Fruit fly (Drosophila melanogaster) whole organism: ENCODE results near the gene fok.

Source experiments
- CG8478 ChIP-seq: fragments of >200 bp; optimal IDR thresholded peaks from 2 replicates; lab custom pipeline; 2018; ENCODE audit warnings: inconsistent platforms
- Dll ChIP-seq: fragments of >200 bp; optimal IDR thresholded peaks from 2 replicates; lab custom pipeline; 2017
- EcR ChIP-seq, 2 experiments: fragments of >200 bp; optimal IDR thresholded peaks; 2 replicates each; lab custom pipeline; 2017; ENCODE audit warnings: missing biosample characterization in 2 of 2, missing genetic modification characterization in 2 of 2, missing genetic modification reagents in 2 of 2
- pan ChIP-seq: fragments of >200 bp; optimal IDR thresholded peaks from 2 replicates; lab custom pipeline; 2017
- psq ChIP-seq: fragments of >200 bp; optimal IDR thresholded peaks from 2 replicates; lab custom pipeline; 2017
- usp ChIP-seq: fragments of >200 bp; optimal IDR thresholded peaks from 2 replicates; lab custom pipeline; 2017; ENCODE audit warnings: missing biosample characterization, missing genetic modification characterization, mixed read lengths

fok gene

DNA sequence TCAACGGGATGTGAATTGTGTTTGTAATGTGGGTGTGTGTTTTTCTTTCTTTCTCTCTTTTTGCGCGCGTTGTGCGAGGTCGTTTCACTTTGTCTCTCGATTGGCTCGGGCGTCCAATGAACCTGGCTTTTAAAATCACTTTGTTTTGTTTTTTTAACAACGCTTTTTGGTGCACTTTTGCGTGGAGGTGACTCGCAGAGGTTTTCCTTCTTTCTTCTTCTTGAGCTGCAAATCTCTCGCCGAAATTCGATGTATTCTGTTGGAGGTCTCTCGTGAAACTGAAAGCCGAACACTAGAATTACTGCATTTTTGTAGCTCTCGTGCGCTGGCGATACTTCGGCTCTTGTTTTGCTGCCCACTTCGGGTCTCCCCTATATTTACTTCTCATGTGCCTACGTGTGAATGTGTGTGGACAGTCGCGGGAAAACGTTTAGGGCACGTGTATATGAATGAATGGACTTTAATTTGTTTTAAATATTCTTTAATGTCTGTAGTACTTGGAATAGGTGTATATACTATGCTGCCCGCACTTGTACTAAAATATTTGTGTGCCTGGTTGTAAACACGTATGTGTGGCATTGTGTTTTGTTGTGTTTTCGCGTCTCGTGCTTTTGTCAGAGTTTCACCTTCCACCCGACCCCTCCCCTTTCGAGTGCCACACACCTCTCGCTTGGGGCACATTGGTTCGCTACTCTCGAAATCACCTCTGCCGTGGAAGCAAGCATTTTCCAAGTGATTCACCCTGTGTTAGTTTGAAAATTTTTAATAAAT, at the start of gene fok:
Gene fok (minus strand): TSS at position 286 of the 771 bp plus-strand sequence.
- TF ChIP-seq psq (lab: Kevin White, UChicago) (no peak), usp (GFP tag; lab: Kevin White, UChicago) (no peak), CG8478 (lab: Kevin White, UChicago) (no peak), pan (lab: Kevin White, UChicago) (no peak), Dll (lab: Kevin White, UChicago) (no peak), EcR (GFP tag; optimal IDR thresholded peaks at IDR 0.05; lab: Kevin White, UChicago) (no peak)

DNA sequence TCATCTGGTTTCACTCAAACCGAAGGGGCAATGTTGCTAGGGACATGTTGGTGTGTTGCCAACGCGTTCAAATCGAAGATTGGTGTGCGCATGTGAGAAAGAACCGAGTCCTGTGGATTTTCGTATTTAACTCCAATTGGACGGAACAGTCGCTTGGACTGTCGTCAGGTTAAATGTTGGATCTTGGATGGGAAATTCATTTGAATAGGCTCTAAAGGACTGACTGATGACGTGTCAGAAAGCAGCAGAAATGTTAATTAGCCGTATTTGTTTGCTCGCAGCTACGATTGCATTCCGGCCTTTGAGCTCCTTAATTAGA, 36.3 kb upstream of the fok start:
- TF ChIP-seq CG8478 (lab: Kevin White, UChicago) (no peak), Dll (lab: Kevin White, UChicago) (no peak), EcR (GFP tag; optimal IDR thresholded peaks at IDR 0.05; lab: Kevin White, UChicago) (no peak), psq (lab: Kevin White, UChicago) (no peak), pan (lab: Kevin White, UChicago) (no peak), usp (GFP tag; lab: Kevin White, UChicago) (no peak)

DNA sequence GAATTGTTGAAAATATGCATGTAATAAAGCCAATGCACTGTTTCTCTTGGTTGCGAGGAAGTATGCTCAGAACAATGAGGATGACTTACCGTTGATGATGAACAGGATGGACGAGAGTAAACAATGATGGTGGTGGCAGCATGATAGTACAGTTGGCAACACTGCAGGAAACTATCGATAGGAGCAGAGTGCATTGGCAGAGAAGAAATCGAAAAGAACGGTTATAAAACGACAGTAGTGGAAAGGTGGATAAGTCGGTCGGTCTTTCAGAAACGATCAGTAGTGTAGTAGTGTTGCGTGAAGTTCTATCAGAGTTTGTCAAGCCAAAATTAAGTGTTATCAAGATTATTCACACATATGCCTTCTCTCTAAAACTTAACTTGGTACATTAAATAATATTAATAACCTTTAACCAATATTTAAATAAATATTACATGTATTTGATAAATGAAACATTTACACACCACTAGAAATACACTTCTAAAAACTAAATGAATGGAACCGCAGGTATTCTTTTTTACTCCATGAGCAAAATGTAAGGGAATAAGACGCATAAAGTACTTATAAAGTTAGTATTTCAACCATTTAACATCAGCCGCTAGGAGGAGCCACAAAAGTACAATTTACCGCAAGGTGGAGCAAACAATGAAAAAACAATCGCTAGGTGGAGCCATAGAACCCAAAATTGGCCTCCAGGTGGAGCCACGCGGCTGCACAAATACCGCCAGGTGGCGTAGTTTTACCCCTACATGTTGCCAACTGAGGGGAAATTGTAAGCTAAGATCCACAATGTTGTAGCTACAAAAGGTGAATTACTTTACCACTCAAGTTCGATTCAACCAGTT, 35.7 kb upstream of the fok start:
- no peak for TF ChIP-seq Dll (lab: Kevin White, UChicago)
- TF ChIP-seq CG8478 (lab: Kevin White, UChicago): no peak
- TF ChIP-seq EcR (GFP tag; optimal IDR thresholded peaks at IDR 0.05; lab: Kevin White, UChicago): no peak
- TF ChIP-seq psq (lab: Kevin White, UChicago): no peak
- TF ChIP-seq usp (GFP tag; lab: Kevin White, UChicago): no peak
- TF ChIP-seq pan (lab: Kevin White, UChicago): no peak

DNA sequence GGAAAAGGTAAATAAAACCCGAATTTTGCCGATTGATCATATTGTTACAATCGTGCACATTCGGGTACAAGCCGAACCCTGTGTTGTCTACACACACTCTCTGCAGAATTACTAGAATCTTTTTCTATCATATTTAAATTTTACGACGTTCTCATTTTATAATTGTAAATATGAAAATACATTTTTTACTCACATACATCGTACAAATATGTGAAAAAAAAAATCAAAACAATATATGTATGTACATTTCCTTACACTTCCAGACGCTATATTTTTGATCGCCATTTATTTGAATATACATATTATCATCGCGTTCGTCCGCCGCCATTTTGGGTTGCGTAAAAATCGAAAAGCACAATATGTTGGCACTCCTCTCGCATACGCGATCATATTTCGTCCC, 32.9 kb upstream of the fok start:
- TF ChIP-seq psq (lab: Kevin White, UChicago): no peak
- no peak for TF ChIP-seq EcR (GFP tag; optimal IDR thresholded peaks at IDR 0.05; lab: Kevin White, UChicago)
- no peak for TF ChIP-seq CG8478 (lab: Kevin White, UChicago)
- no peak for TF ChIP-seq Dll (lab: Kevin White, UChicago)
- no peak for TF ChIP-seq usp (GFP tag; lab: Kevin White, UChicago)
- no peak for TF ChIP-seq pan (lab: Kevin White, UChicago)

DNA sequence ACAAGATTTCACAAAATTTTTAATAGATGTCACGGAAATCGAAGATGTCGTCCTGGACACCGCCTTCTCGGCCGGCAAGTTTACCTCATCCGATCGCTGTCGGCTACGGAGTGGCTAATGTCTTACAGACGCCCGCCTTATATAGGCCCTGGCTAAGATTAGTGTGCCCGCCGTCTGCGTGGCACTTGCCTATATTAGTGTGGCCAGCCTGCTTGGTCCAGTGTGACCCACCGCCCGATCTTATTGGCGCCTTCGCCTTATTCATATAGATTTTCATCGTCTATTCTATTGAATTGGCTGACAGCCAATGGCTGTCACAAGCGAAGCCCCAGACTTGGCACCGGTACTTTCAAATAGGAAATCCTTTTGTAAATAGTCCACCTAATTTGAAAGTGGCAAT, 31.0 kb upstream of the fok start:
- TF ChIP-seq pan (lab: Kevin White, UChicago) (no peak), CG8478 (lab: Kevin White, UChicago) (no peak), Dll (lab: Kevin White, UChicago) (no peak)

DNA sequence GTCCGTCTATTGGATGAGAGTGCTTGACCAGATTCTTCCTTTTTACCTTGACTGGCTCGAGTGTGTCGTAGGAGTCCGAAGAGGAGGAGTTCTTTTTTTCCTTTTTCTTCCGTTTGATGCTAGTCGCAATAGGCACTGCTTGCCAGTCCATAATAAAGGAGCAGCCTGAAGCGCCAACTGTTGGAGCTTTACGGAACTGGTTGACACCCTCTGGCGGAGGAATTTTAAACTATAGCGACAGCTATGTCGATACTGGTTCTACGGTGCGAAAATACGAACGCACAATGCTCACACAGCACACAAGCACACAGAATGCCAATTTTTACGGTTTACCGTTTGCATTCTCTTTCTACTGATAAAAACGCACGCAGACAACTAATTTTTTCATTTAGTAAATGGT, 21.7 kb upstream of the fok start:
- TF ChIP-seq pan (lab: Kevin White, UChicago): no peak

DNA sequence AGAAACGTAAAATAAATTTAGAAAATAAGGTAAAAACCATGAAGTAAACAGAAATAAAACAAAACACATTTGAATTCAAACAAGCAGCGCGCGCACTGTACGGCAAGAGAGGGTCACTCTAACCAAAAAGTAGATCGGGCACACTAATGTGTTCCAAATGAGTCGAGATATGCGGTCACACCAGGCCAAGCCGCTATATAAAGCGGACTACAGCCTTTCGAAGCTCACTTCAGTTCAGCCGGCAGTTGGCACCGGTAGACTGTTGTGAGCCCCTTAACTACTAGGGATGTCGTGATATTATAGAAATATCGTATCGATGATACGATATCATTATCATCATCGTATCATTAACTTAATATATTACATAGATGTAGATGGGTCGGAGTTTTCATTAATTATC, 19.7 kb upstream of the fok start:
- no peak for TF ChIP-seq Dll (lab: Kevin White, UChicago)
- TF ChIP-seq pan (lab: Kevin White, UChicago): no peak
- TF ChIP-seq EcR (GFP tag; optimal IDR thresholded peaks at IDR 0.05; lab: Kevin White, UChicago): no peak
- no peak for TF ChIP-seq psq (lab: Kevin White, UChicago)
- TF ChIP-seq CG8478 (lab: Kevin White, UChicago): no peak
- TF ChIP-seq usp (GFP tag; lab: Kevin White, UChicago): no peak

DNA sequence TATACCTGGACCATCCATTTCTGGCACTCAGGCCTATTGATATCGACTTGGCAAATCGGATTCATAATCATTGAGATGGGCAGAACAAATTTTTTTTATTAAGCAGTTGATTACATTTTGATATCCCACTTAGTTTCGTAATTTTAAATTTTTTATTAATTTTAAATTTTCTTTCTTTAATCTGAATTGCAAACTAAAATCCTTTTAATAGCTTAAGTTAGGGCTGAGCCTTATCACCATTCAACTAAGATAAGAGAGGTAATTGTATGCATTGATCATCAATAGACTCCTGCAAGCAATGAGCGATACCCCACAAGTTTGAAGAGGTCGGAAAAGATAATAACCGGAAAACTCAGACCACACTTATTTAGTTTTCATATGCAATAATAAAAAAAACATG, 19.2 kb upstream of the fok start, which contains the start of gene CG13970:
Gene CG13970 (minus strand): TSS at position 101 of the 400 bp plus-strand sequence.
- TF ChIP-seq EcR (GFP tag; optimal IDR thresholded peaks at IDR 0.05; lab: Kevin White, UChicago) (no peak), pan (lab: Kevin White, UChicago) (no peak), CG8478 (lab: Kevin White, UChicago) (no peak), psq (lab: Kevin White, UChicago) (no peak), Dll (lab: Kevin White, UChicago) (no peak)

DNA sequence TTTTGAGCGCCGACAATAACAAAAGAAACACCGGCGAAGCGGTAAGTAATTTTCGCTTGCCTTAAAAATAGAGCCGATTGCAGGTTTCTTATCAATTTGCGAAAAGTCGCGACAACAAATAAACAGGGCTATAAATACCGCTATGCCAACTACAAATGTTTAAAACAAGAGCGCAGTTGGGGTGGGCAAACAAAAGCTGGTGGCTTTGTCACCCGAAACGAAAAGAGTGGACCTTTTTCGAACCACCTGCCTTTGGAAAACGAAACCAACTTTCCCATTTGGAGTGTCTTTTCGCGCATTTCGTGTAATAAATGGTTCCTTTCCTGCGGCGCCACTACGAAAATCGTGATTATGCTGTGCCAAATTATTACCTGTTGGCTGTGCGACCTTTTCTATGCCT, 13.3 kb upstream of the fok start:
- TF ChIP-seq Dll (lab: Kevin White, UChicago) (no peak), CG8478 (lab: Kevin White, UChicago) (no peak), EcR (GFP tag; optimal IDR thresholded peaks at IDR 0.05; lab: Kevin White, UChicago) (no peak), usp (GFP tag; lab: Kevin White, UChicago) (no peak), psq (lab: Kevin White, UChicago) (no peak), pan (lab: Kevin White, UChicago) (no peak)

DNA sequence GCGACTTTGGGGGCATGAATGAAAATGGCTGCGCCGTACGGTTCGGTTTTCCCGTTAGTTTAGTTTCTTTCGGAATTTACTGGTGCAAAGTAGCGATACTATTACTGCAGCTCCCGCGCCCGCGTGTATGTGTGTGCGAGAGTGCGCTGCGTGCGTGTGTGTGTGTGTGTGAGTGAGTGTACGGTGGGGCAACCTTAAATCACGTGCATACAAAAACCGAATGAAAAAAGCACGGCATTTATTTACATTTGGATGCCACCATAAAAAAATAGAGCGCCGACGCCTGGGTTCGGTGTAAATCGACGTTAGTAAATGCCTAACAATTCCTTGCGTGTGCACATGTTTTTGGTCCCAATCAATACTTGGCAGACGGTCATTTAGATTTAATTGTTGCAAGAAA, 12.9 kb upstream of the fok start:
- TF ChIP-seq Dll (lab: Kevin White, UChicago) (no peak), CG8478 (lab: Kevin White, UChicago) (no peak), psq (lab: Kevin White, UChicago) (no peak), pan (lab: Kevin White, UChicago) (no peak), EcR (GFP tag; optimal IDR thresholded peaks at IDR 0.05; lab: Kevin White, UChicago) (no peak), usp (GFP tag; lab: Kevin White, UChicago) (no peak)

DNA sequence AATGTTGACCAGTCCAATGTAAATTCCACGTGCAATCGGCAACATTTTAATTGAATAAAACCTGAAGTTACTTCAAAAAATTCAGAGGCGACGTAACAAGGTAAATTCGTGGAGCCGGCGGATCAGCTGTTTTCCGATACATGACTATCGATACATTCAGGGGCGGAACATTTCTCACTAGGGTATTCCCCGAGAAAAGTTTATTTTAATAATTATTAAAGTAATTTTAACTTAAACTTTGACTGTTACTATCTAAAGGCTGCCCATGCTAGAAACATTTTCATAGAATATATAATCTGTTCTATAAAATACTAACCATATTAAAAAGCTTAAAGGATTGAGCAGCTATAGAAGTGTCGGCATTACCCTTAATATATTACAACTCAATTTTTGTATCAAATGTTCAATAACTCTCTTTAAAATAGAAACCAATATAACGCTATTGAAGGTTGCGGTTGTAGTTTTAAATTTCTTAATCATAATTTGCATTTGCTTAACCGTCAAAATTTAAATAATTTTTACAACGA, 12.3 kb upstream of the fok start, which contains the start of the genes mRpS18B and Kua:
Gene mRpS18B (minus strand): TSS at position 149 of the 527 bp plus-strand sequence.
Gene Kua (plus strand): TSS at position 477 of the 527 bp plus-strand sequence.
- TF ChIP-seq usp (GFP tag; lab: Kevin White, UChicago): no peak
- no peak for TF ChIP-seq psq (lab: Kevin White, UChicago)
- TF ChIP-seq Dll (lab: Kevin White, UChicago): no peak
- TF ChIP-seq CG8478 (lab: Kevin White, UChicago): no peak
- TF ChIP-seq EcR (GFP tag; optimal IDR thresholded peaks at IDR 0.05; lab: Kevin White, UChicago): no peak
- no peak for TF ChIP-seq pan (lab: Kevin White, UChicago)
